Worm (Caenorhabditis elegans) whole organism, L4 larva: Measurements from ENCODE around the gene T27D12.1.

Experiments
- F37D6.2 ChIP-seq: sonication (generic microtip); optimal IDR thresholded peaks from 2 replicates; lab custom pipeline; 2016; ENCODE audit warnings: mild to moderate bottlenecking, missing genetic modification characterization, missing compliant biosample characterization
- T26A8.4 ChIP-seq: fragments of 200-800 bp; sonication (Bioruptor generic); IDR thresholded peaks from 2 replicates; pipeline ENCODE4 v1.3.6; 2022; ENCODE audit warnings: missing genetic modification characterization, missing compliant biosample characterization
- Y105C5A.15 ChIP-seq: fragments of 200-800 bp; sonication (Bioruptor generic); IDR thresholded peaks from 2 replicates; pipeline ENCODE4 v1.3.6; 2022; ENCODE audit warnings: missing genetic modification characterization, missing compliant biosample characterization
- ZK546.5 ChIP-seq, 2 experiments: sonication (generic microtip); optimal IDR thresholded peaks; 2 replicates each; lab custom pipeline; 2017; ENCODE audit warnings: missing biosample characterization in 2 of 2, missing genetic modification characterization in 2 of 2
- arid-1 ChIP-seq: fragments of 200-800 bp; sonication (Bioruptor generic); conservative IDR thresholded peaks from 2 replicates; pipeline ENCODE4 v1.3.6; 2022; ENCODE audit warnings: missing genetic modification reagents, missing genetic modification characterization, missing compliant biosample characterization
- ceh-32 ChIP-seq: sonication (generic microtip); optimal IDR thresholded peaks from 2 replicates; lab custom pipeline; 2016; ENCODE audit warnings: mild to moderate bottlenecking, missing genetic modification characterization, missing compliant biosample characterization; ENCODE audit not compliant: poor library complexity
- ceh-44 ChIP-seq: fragments of 200-800 bp; sonication (Bioruptor generic); IDR thresholded peaks from 2 replicates; pipeline ENCODE4 v1.3.6; 2022; ENCODE audit warnings: missing genetic modification reagents, missing genetic modification characterization, missing compliant biosample characterization
- ceh-82 ChIP-seq: sonication (generic microtip); optimal IDR thresholded peaks from 2 replicates; lab custom pipeline; 2017; ENCODE audit warnings: missing biosample characterization, missing genetic modification characterization
- ces-1 ChIP-seq: fragments of 150-350 bp; sonication (generic microtip); optimal IDR thresholded peaks from 4 replicates; lab custom pipeline; 2014; ENCODE audit warnings: missing biosample characterization, missing genetic modification reagents, missing genetic modification characterization
- cey-2 ChIP-seq: sonication (generic microtip); optimal IDR thresholded peaks from 3 replicates; lab custom pipeline; 2017; ENCODE audit warnings: missing genetic modification characterization, mild to moderate bottlenecking, missing compliant biosample characterization, antibody characterized with exemption, borderline replicate concordance; ENCODE audit not compliant: insufficient read depth
- daf-12 ChIP-seq: fragments of 150-350 bp; optimal IDR thresholded peaks from 2 replicates; lab custom pipeline; 2014; ENCODE audit warnings: missing biosample characterization, missing genetic modification reagents, missing genetic modification characterization
- daf-8 ChIP-seq: fragments of 200-800 bp; sonication (Bioruptor generic); IDR thresholded peaks from 2 replicates; pipeline ENCODE4 v1.3.6; 2022; ENCODE audit warnings: missing genetic modification characterization, missing compliant biosample characterization
- dmd-8 ChIP-seq: fragments of 200-800 bp; sonication (Bioruptor generic); IDR thresholded peaks from 2 replicates; pipeline ENCODE4 v1.3.6; 2022; ENCODE audit warnings: missing genetic modification characterization, missing compliant biosample characterization
- dve-1 ChIP-seq: sonication (generic microtip); optimal IDR thresholded peaks from 2 replicates; lab custom pipeline; 2017; ENCODE audit warnings: antibody characterized with exemption, mild to moderate bottlenecking, missing genetic modification characterization, missing compliant biosample characterization; ENCODE audit not compliant: insufficient read depth
- egl-27 ChIP-seq: sonication (generic microtip); optimal IDR thresholded peaks from 3 replicates; lab custom pipeline; 2017; ENCODE audit warnings: missing biosample characterization, missing genetic modification reagents, missing genetic modification characterization
- egl-43 ChIP-seq: fragments of 200-800 bp; sonication (Bioruptor generic); IDR thresholded peaks from 2 replicates; pipeline ENCODE4 v1.3.6; 2022; ENCODE audit warnings: missing genetic modification reagents, missing genetic modification characterization, missing compliant biosample characterization
- fkh-10 ChIP-seq: fragments of 150-350 bp; optimal IDR thresholded peaks from 2 replicates; lab custom pipeline; 2014; ENCODE audit warnings: missing biosample characterization, missing genetic modification reagents, missing genetic modification characterization
- hif-1 ChIP-seq, 2 experiments: sonication (generic microtip); optimal IDR thresholded peaks; 2 replicates each; lab custom pipeline; 2016 to 2017; ENCODE audit warnings: missing compliant biosample characterization in 2 of 2, missing genetic modification characterization in 2 of 2, missing genetic modification reagents in 2 of 2, missing genotype in 2 of 2, mild to moderate bottlenecking in 1 of 2
- hmg-1.1 ChIP-seq: fragments of 200-800 bp; sonication (Bioruptor generic); IDR thresholded peaks from 2 replicates; pipeline ENCODE4 v1.3.6; 2022; ENCODE audit warnings: missing genetic modification reagents, missing genetic modification characterization, missing compliant biosample characterization
- jun-1 ChIP-seq: fragments of 150-350 bp; optimal IDR thresholded peaks from 2 replicates; lab custom pipeline; 2014; ENCODE audit warnings: missing biosample characterization, missing genetic modification reagents, missing genetic modification characterization
- lim-7 ChIP-seq: fragments of 200-800 bp; sonication (Bioruptor generic); IDR thresholded peaks from 2 replicates; pipeline ENCODE4 v1.3.6; 2022; ENCODE audit warnings: missing genetic modification characterization, missing compliant biosample characterization
- lin-1 ChIP-seq: fragments of 200-800 bp; sonication (Bioruptor generic); IDR thresholded peaks from 2 replicates; pipeline ENCODE4 v1.3.6; 2022; ENCODE audit warnings: missing genetic modification reagents, missing genetic modification characterization, missing compliant biosample characterization
- lin-13 ChIP-seq: fragments of 150-350 bp; optimal IDR thresholded peaks from 2 replicates; lab custom pipeline; 2014; ENCODE audit warnings: missing biosample characterization, missing genetic modification reagents, missing genetic modification characterization
- lin-29 ChIP-seq: fragments of 200-800 bp; sonication (Bioruptor generic); IDR thresholded peaks from 2 replicates; pipeline ENCODE4 v1.3.6; 2022; ENCODE audit warnings: missing genetic modification reagents, missing genetic modification characterization, missing compliant biosample characterization
- lin-38 ChIP-seq: fragments of 200-800 bp; sonication (Bioruptor generic); IDR thresholded peaks from 2 replicates; pipeline ENCODE4 v1.3.6; 2022; ENCODE audit warnings: missing genetic modification reagents, missing genetic modification characterization, missing compliant biosample characterization
- lin-39 ChIP-seq: fragments of 150-350 bp; optimal IDR thresholded peaks from 2 replicates; lab custom pipeline; 2014; ENCODE audit warnings: missing biosample characterization, missing genetic modification reagents, missing genetic modification characterization
- madf-5 ChIP-seq, 2 experiments: fragments of 200-800 bp; sonication (Bioruptor generic); IDR thresholded peaks; 2 replicates each; pipeline ENCODE4 v1.3.6; 2022; ENCODE audit warnings: missing compliant biosample characterization in 2 of 2, missing genetic modification characterization in 2 of 2
- mdt-29 ChIP-seq: fragments of 200-800 bp; sonication (Bioruptor generic); IDR thresholded peaks from 2 replicates; pipeline ENCODE4 v1.3.6; 2022; ENCODE audit warnings: missing genetic modification reagents, missing genetic modification characterization, missing compliant biosample characterization
- mes-2 ChIP-seq: sonication (generic microtip); optimal IDR thresholded peaks from 2 replicates; lab custom pipeline; 2016; ENCODE audit warnings: missing genotype, mild to moderate bottlenecking, missing genetic modification characterization, missing compliant biosample characterization; ENCODE audit not compliant: poor library complexity, severe bottlenecking
- mxl-3 ChIP-seq: fragments of 200-800 bp; sonication (Bioruptor generic); optimal IDR thresholded peaks from 2 replicates; lab custom pipeline; 2018; ENCODE audit warnings: mild to moderate bottlenecking, missing genetic modification characterization, missing compliant biosample characterization
- nhr-10 ChIP-seq: fragments of 150-350 bp; optimal IDR thresholded peaks from 2 replicates; lab custom pipeline; 2014; ENCODE audit warnings: missing biosample characterization, missing genetic modification characterization
- nhr-102 ChIP-seq: sonication (generic microtip); optimal IDR thresholded peaks from 2 replicates; lab custom pipeline; 2016; ENCODE audit warnings: mild to moderate bottlenecking, missing genetic modification characterization, moderate library complexity, missing compliant biosample characterization
- nhr-111 ChIP-seq: fragments of 200-800 bp; sonication (Bioruptor generic); optimal IDR thresholded peaks from 2 replicates; lab custom pipeline; 2018; ENCODE audit warnings: mild to moderate bottlenecking, missing genetic modification characterization, missing compliant biosample characterization
- nhr-237 ChIP-seq: sonication (generic microtip); optimal IDR thresholded peaks from 2 replicates; lab custom pipeline; 2017; ENCODE audit warnings: missing biosample characterization, missing genetic modification characterization
- nhr-42 ChIP-seq: fragments of 200-800 bp; sonication (Bioruptor generic); IDR thresholded peaks from 2 replicates; pipeline ENCODE4 v1.3.6; 2022; ENCODE audit warnings: missing genetic modification characterization, missing compliant biosample characterization
- nhr-6 ChIP-seq: fragments of 150-350 bp; optimal IDR thresholded peaks from 2 replicates; lab custom pipeline; 2014; ENCODE audit warnings: missing biosample characterization, missing genetic modification characterization
- nhr-76 ChIP-seq: fragments of 150-350 bp; optimal IDR thresholded peaks from 2 replicates; lab custom pipeline; 2014; ENCODE audit warnings: missing biosample characterization, missing genetic modification characterization
- pha-4 ChIP-seq, 2 experiments: fragments of 150-350 bp in 1 of 2; fragments of 200-800 bp in 1 of 2; sonication (Bioruptor generic) in 1 of 2; IDR thresholded peaks in 1 of 2; optimal IDR thresholded peaks in 1 of 2; 2 replicates each; pipeline versions ENCODE4 v1.3.6 to Lab custom; 2014 to 2022; ENCODE audit warnings: missing genetic modification characterization in 2 of 2, missing genetic modification reagents in 2 of 2, missing biosample characterization in 1 of 2, missing compliant biosample characterization in 1 of 2
- php-3 ChIP-seq: fragments of 200-800 bp; sonication (Bioruptor generic); IDR thresholded peaks from 2 replicates; pipeline ENCODE4 v1.3.6; 2022; ENCODE audit warnings: missing genetic modification reagents, missing genetic modification characterization, missing compliant biosample characterization
- rbr-2 ChIP-seq: sonication (generic microtip); optimal IDR thresholded peaks from 2 replicates; lab custom pipeline; 2016; ENCODE audit warnings: missing genotype, missing genetic modification characterization, missing compliant biosample characterization
- saeg-2 ChIP-seq: fragments of 200-800 bp; sonication (Bioruptor generic); IDR thresholded peaks from 2 replicates; pipeline ENCODE4 v1.3.6; 2022; ENCODE audit warnings: missing genetic modification reagents, missing genetic modification characterization, missing compliant biosample characterization
- set-16 ChIP-seq: fragments of 200-800 bp; sonication (Bioruptor generic); IDR thresholded peaks from 2 replicates; pipeline ENCODE4 v1.3.6; 2022; ENCODE audit warnings: missing genetic modification reagents, missing genetic modification characterization, missing compliant biosample characterization
- skn-1 ChIP-seq: fragments of 150-350 bp; optimal IDR thresholded peaks from 2 replicates; lab custom pipeline; 2014; ENCODE audit warnings: missing biosample characterization, missing genetic modification characterization
- tag-97 ChIP-seq: fragments of 200-800 bp; sonication (Bioruptor generic); IDR thresholded peaks from 2 replicates; pipeline ENCODE4 v1.3.6; 2022; ENCODE audit warnings: missing genetic modification characterization, missing compliant biosample characterization
- tra-1 ChIP-seq: fragments of 200-800 bp; sonication (Bioruptor generic); IDR thresholded peaks from 2 replicates; pipeline ENCODE4 v1.3.6; 2022; ENCODE audit warnings: missing genetic modification reagents, missing genetic modification characterization, missing compliant biosample characterization
- unc-130 ChIP-seq: sonication (generic microtip); optimal IDR thresholded peaks from 2 replicates; lab custom pipeline; 2016; ENCODE audit warnings: missing genetic modification reagents, missing genetic modification characterization, missing compliant biosample characterization
- unc-39 ChIP-seq: sonication (generic microtip); optimal IDR thresholded peaks from 2 replicates; lab custom pipeline; 2017; ENCODE audit warnings: missing biosample characterization, missing genetic modification characterization
- unc-62 ChIP-seq, 3 experiments: fragments of 150-350 bp in 1 of 3; sonication (generic microtip); optimal IDR thresholded peaks in 2 of 3; peaks in 1 of 3; 1 replicate in 1 of 3; 2 replicates in 2 of 3; lab custom pipeline; 2014 to 2017; ENCODE audit warnings: missing biosample characterization in 3 of 3, missing genetic modification characterization in 3 of 3, missing genetic modification reagents in 3 of 3, missing genotype in 1 of 3
- ztf-7 ChIP-seq: fragments of 150-350 bp; optimal IDR thresholded peaks from 2 replicates; lab custom pipeline; 2014; ENCODE audit warnings: missing biosample characterization, missing genetic modification characterization

Gene T27D12.1

ce11 chrII:11874674-11875198 is 32.3 kb downstream of the T27D12.1 start, which contains the start of the genes npp-3 and top-2 (continued):
- TF ChIP-seq nhr-237 (tag; lab: Kevin White, UChicago) (no peak), T26A8.4 (GFP tag; lab: Robert Waterston, UW) (peak; percentile 89), Y105C5A.15 (no peak), lim-7 (no peak), nhr-10 (tag; lab: Kevin White, UChicago) (no peak), lin-1 (peak; percentile 40; the same call in 1 of the 2 replicates), lin-13 (peak; percentile 93), tra-1 (GFP tag; lab: Robert Waterston, UW) (peak; percentile 79; the same call in 1 of the 2 replicates), lin-38 (peak; percentile 93), lin-29 (GFP tag; lab: Robert Waterston, UW) (no peak), hif-1 (tag; optimal IDR thresholded peaks at IDR 0.05; lab: Kevin White, UChicago) (peak; percentile 41 to 87), nhr-76 (tag; lab: Kevin White, UChicago) (no peak), fkh-10 (GFP tag; lab: Kevin White, UChicago) (peak; percentile 97), nhr-6 (peak; percentile 84), skn-1 (tag; lab: Kevin White, UChicago) (no peak), ceh-82 (no peak), daf-12 (tag; lab: Kevin White, UChicago) (no peak), madf-5 (GFP tag; IDR thresholded peaks at IDR 0.05; lab: Robert Waterston, UW) (no peak), ceh-44 (GFP tag; lab: Robert Waterston, UW) (peak; percentile 57; the same call in 1 of the 2 replicates), ZK546.5 (tag; optimal IDR thresholded peaks at IDR 0.05; lab: Kevin White, UChicago) (peak in 1 of 2 experiments; percentile 4), pha-4 (GFP tag; IDR thresholded peaks at IDR 0.05; lab: Robert Waterston, UW) (no peak; the same call in 1 of the 2 replicates), pha-4 (tag; optimal IDR thresholded peaks at IDR 0.05; lab: Kevin White, UChicago) (peak; percentile 35), php-3 (GFP tag; lab: Robert Waterston, UW) (0 out of 2 replicates have a peak, but pooled peaks have one; percentile 10), hmg-1.1 (peak; percentile 94), rbr-2 (tag; lab: Kevin White, UChicago) (peak; percentile 95), egl-43 (GFP tag; lab: Robert Waterston, UW) (0 out of 2 replicates have a peak, but pooled peaks have one; percentile 52), tag-97 (no peak), jun-1 (tag; lab: Kevin White, UChicago) (peak; percentile 75), cey-2 (tag; lab: Kevin White, UChicago) (no peak), ceh-32 (tag; lab: Kevin White, UChicago) (no peak), mxl-3 (GFP tag; lab: Kevin White, UChicago) (peak; percentile 3), nhr-111 (GFP tag; lab: Kevin White, UChicago) (no peak), daf-8 (GFP tag; lab: Robert Waterston, UW) (no peak), arid-1 (GFP tag; lab: Robert Waterston, UW) (peak; percentile 93), mes-2 (tag; lab: Kevin White, UChicago) (peak; percentile 94), egl-27 (tag; lab: Kevin White, UChicago) (no peak), nhr-102 (tag; lab: Kevin White, UChicago) (peak; percentile 86), unc-39 (tag; lab: Kevin White, UChicago) (no peak), saeg-2 (GFP tag; lab: Robert Waterston, UW) (peak; percentile 76), ces-1 (GFP tag; lab: Kevin White, UChicago) (no peak), set-16 (GFP tag; lab: Robert Waterston, UW) (peak; percentile 48; the same call in 1 of the 2 replicates), dmd-8 (GFP tag; lab: Robert Waterston, UW) (no peak), lin-39 (tag; lab: Kevin White, UChicago) (no peak), ztf-7 (tag; lab: Kevin White, UChicago) (no peak), nhr-42 (peak; percentile 74; the same call in 1 of the 2 replicates), mdt-29 (GFP tag; lab: Robert Waterston, UW) (peak; percentile 84), F37D6.2 (tag; lab: Kevin White, UChicago) (peak; percentile 93), dve-1 (tag; lab: Kevin White, UChicago) (peak; percentile 93), unc-62 (GFP tag; optimal IDR thresholded peaks at IDR 0.05 in 1 of 2; lab: Kevin White, UChicago) (peak in 1 of 2 experiments; percentile 99), unc-62 (tag; optimal IDR thresholded peaks at IDR 0.05; lab: Kevin White, UChicago) (no peak), unc-130 (peak; percentile 95)
